Fruit fly (Drosophila melanogaster) whole organism, adult: ENCODE results near the gene gammaSnap2.

Experiments
- CG11617 ChIP-seq: fragments of 200-800 bp; sonication (Bioruptor generic); optimal IDR thresholded peaks from 2 replicates; lab custom pipeline; 2017; ENCODE audit warnings: mild to moderate bottlenecking, missing biosample characterization, missing genetic modification reagents, missing genetic modification characterization
- CG12768 ChIP-seq: fragments of 200-800 bp; sonication (Bioruptor generic); optimal IDR thresholded peaks from 2 replicates; lab custom pipeline; 2017; ENCODE audit warnings: missing biosample characterization, missing genetic modification characterization, mild to moderate bottlenecking, moderate library complexity, missing genetic modification reagents
- CG14711 ChIP-seq: fragments of 200-800 bp; sonication (Bioruptor generic); optimal IDR thresholded peaks from 2 replicates; lab custom pipeline; 2018; ENCODE audit warnings: missing biosample characterization, mild to moderate bottlenecking, missing genetic modification characterization, moderate library complexity
- CG1620 ChIP-seq: fragments of 200-800 bp; sonication (Bioruptor generic); optimal IDR thresholded peaks from 2 replicates; lab custom pipeline; 2016; ENCODE audit warnings: missing biosample characterization, missing genetic modification characterization
- CG33017 ChIP-seq: fragments of 200-800 bp; sonication (Bioruptor generic); optimal IDR thresholded peaks from 2 replicates; lab custom pipeline; 2018; ENCODE audit warnings: missing biosample characterization, mild to moderate bottlenecking, missing genetic modification characterization, moderate library complexity
- CG5204 ChIP-seq: fragments of 200-800 bp; sonication (Bioruptor generic); optimal IDR thresholded peaks from 2 replicates; lab custom pipeline; 2016; ENCODE audit warnings: missing biosample characterization, missing genetic modification characterization
- CG7045 ChIP-seq: fragments of 200-800 bp; sonication (Bioruptor generic); optimal IDR thresholded peaks from 2 replicates; lab custom pipeline; 2017; ENCODE audit warnings: missing biosample characterization, mild to moderate bottlenecking, missing genetic modification characterization
- CG7101 ChIP-seq: fragments of 200-800 bp; sonication (Bioruptor generic); optimal IDR thresholded peaks from 2 replicates; lab custom pipeline; 2018; ENCODE audit warnings: missing biosample characterization, mild to moderate bottlenecking, missing genetic modification characterization, moderate library complexity
- Clk ChIP-seq: fragments of 200-800 bp; sonication (Bioruptor generic); optimal IDR thresholded peaks from 2 replicates; lab custom pipeline; 2017; ENCODE audit warnings: missing biosample characterization, missing genetic modification characterization
- Crg-1 ChIP-seq: fragments of 200-800 bp; sonication (Bioruptor generic); optimal IDR thresholded peaks from 2 replicates; lab custom pipeline; 2016; ENCODE audit warnings: missing biosample characterization, missing genetic modification characterization
- Hr96 ChIP-seq: fragments of 200-800 bp; sonication (Bioruptor generic); optimal IDR thresholded peaks from 2 replicates; lab custom pipeline; 2016; ENCODE audit warnings: missing biosample characterization, missing genetic modification characterization
- Mnt ChIP-seq: fragments of 200-800 bp; sonication (Bioruptor generic); optimal IDR thresholded peaks from 2 replicates; lab custom pipeline; 2016; ENCODE audit warnings: missing biosample characterization, mild to moderate bottlenecking, missing genetic modification characterization
- bab1 ChIP-seq: fragments of 200-800 bp; sonication (Bioruptor generic); optimal IDR thresholded peaks from 3 replicates; lab custom pipeline; 2019; ENCODE audit warnings: missing biosample characterization, mild to moderate bottlenecking, missing genetic modification characterization, moderate library complexity
- cic ChIP-seq: fragments of 200-800 bp; sonication (Bioruptor generic); optimal IDR thresholded peaks from 2 replicates; lab custom pipeline; 2017; ENCODE audit warnings: missing biosample characterization, mild to moderate bottlenecking, missing genetic modification characterization, moderate library complexity
- cnc ChIP-seq, 2 experiments: fragments of >200 bp; optimal IDR thresholded peaks; 2 replicates each; lab custom pipeline; 2017
- kay ChIP-seq: fragments of 200-800 bp; sonication (Bioruptor generic); peaks from one replicate; lab custom pipeline; 2016; ENCODE audit warnings: missing biosample characterization, missing genetic modification characterization, borderline replicate concordance
- ovo ChIP-seq: fragments of 200-800 bp; sonication (Bioruptor generic); optimal IDR thresholded peaks from 2 replicates; lab custom pipeline; 2016; ENCODE audit warnings: missing biosample characterization, missing genetic modification characterization
- pad ChIP-seq: fragments of 200-800 bp; sonication (Bioruptor generic); optimal IDR thresholded peaks from 3 replicates; lab custom pipeline; 2017; ENCODE audit warnings: missing biosample characterization, missing genetic modification characterization, mild to moderate bottlenecking, moderate library complexity, missing genetic modification reagents
- tj ChIP-seq: fragments of 200-800 bp; sonication (Bioruptor generic); optimal IDR thresholded peaks from 3 replicates; lab custom pipeline; 2017; ENCODE audit warnings: missing biosample characterization, mild to moderate bottlenecking, missing genetic modification characterization, moderate library complexity
- toe ChIP-seq: fragments of 200-800 bp; sonication (Bioruptor generic); optimal IDR thresholded peaks from 2 replicates; lab custom pipeline; 2016; ENCODE audit warnings: missing biosample characterization, missing genetic modification characterization

gammaSnap2 gene

dm6 chr3R:10138900-10139299, 17.7 kb upstream of the gammaSnap2 start:
- TF ChIP-seq CG14711 (tag; lab: Kevin White, UChicago) = no peak
- no peak for TF ChIP-seq Clk
- TF ChIP-seq bab1 (GFP tag; lab: Kevin White, UChicago) = no peak
- TF ChIP-seq CG1620 = no peak
- no peak for TF ChIP-seq CG12768 (GFP tag; lab: Kevin White, UChicago)
- no peak for TF ChIP-seq kay (GFP tag; lab: Kevin White, UChicago)
- no peak for TF ChIP-seq tj
- TF ChIP-seq Mnt (GFP tag; lab: Kevin White, UChicago) = no peak
- no peak for TF ChIP-seq CG11617 (GFP tag; lab: Kevin White, UChicago)
- TF ChIP-seq Crg-1 (GFP tag; lab: Kevin White, UChicago) = no peak

- no peak for TF ChIP-seq ovo (GFP tag; lab: Kevin White, UChicago)
- no peak for TF ChIP-seq pad
- TF ChIP-seq cnc (optimal IDR thresholded peaks at IDR 0.05; lab: Kevin White, UChicago) = no peak
- TF ChIP-seq bab1 (GFP tag; lab: Kevin White, UChicago) = no peak
- TF ChIP-seq CG7045 (GFP tag; lab: Kevin White, UChicago) = no peak
- no peak for TF ChIP-seq CG33017
- TF ChIP-seq toe (GFP tag; lab: Kevin White, UChicago) = no peak
These were observed 16.6 kb upstream of the gammaSnap2 start for dm6 chr3R:10137801-10138200.

dm6 chr3R:10135011-10135410, 13.8 kb upstream of the gammaSnap2 start:
- TF ChIP-seq CG1620 = no peak
- no peak for TF ChIP-seq Clk
- TF ChIP-seq Mnt (GFP tag; lab: Kevin White, UChicago) = no peak
- TF ChIP-seq CG12768 (GFP tag; lab: Kevin White, UChicago) = no peak
- no peak for TF ChIP-seq tj
- TF ChIP-seq pad = no peak
- TF ChIP-seq bab1 (GFP tag; lab: Kevin White, UChicago) = no peak
- no peak for TF ChIP-seq ovo (GFP tag; lab: Kevin White, UChicago)
- TF ChIP-seq kay (GFP tag; lab: Kevin White, UChicago) = no peak
- no peak for TF ChIP-seq CG7045 (GFP tag; lab: Kevin White, UChicago)
- no peak for TF ChIP-seq cnc (optimal IDR thresholded peaks at IDR 0.05; lab: Kevin White, UChicago)
- no peak for TF ChIP-seq cic (GFP tag; lab: Kevin White, UChicago)
- TF ChIP-seq CG14711 (tag; lab: Kevin White, UChicago) = no peak
- TF ChIP-seq Crg-1 (GFP tag; lab: Kevin White, UChicago) = no peak
- no peak for TF ChIP-seq CG7101 (tag; lab: Kevin White, UChicago)
- TF ChIP-seq toe (GFP tag; lab: Kevin White, UChicago) = no peak
- TF ChIP-seq CG5204 (GFP tag; lab: Kevin White, UChicago) = no peak
- TF ChIP-seq CG11617 (GFP tag; lab: Kevin White, UChicago) = no peak
- TF ChIP-seq Hr96 (GFP tag; lab: Kevin White, UChicago) = no peak
- no peak for TF ChIP-seq CG33017

dm6 chr3R:10134341-10134668, 13.1 kb upstream of the gammaSnap2 start:
- peak; percentile 95 for TF ChIP-seq Crg-1 (GFP tag; lab: Kevin White, UChicago)
- TF ChIP-seq cic (GFP tag; lab: Kevin White, UChicago) = peak; percentile 74
- peak; percentile 8 for TF ChIP-seq CG11617 (GFP tag; lab: Kevin White, UChicago)
- peak; percentile 67 for TF ChIP-seq CG5204 (GFP tag; lab: Kevin White, UChicago)
- TF ChIP-seq ovo (GFP tag; lab: Kevin White, UChicago) = peak; percentile 98
- peak; percentile 76 for TF ChIP-seq pad
- TF ChIP-seq CG12768 (GFP tag; lab: Kevin White, UChicago) = peak; percentile 86
- no peak for TF ChIP-seq cnc (optimal IDR thresholded peaks at IDR 0.05; lab: Kevin White, UChicago)
- TF ChIP-seq CG7045 (GFP tag; lab: Kevin White, UChicago) = peak; percentile 50
- peak; percentile 32 for TF ChIP-seq bab1 (GFP tag; lab: Kevin White, UChicago)
- peak; percentile 90 for TF ChIP-seq tj
- no peak for TF ChIP-seq toe (GFP tag; lab: Kevin White, UChicago)
- peak; percentile 59 for TF ChIP-seq CG14711 (tag; lab: Kevin White, UChicago)
- TF ChIP-seq Hr96 (GFP tag; lab: Kevin White, UChicago) = no peak
- TF ChIP-seq kay (GFP tag; lab: Kevin White, UChicago) = no peak
- TF ChIP-seq CG1620 = peak; percentile 94
- TF ChIP-seq Clk = peak; percentile 68
- TF ChIP-seq CG7101 (tag; lab: Kevin White, UChicago) = peak; percentile 85
- TF ChIP-seq CG33017 = peak; percentile 25
- TF ChIP-seq Mnt (GFP tag; lab: Kevin White, UChicago) = peak; percentile 85

- TF ChIP-seq CG7101 (tag; lab: Kevin White, UChicago) (no peak), CG14711 (tag; lab: Kevin White, UChicago) (no peak), pad (peak; percentile 99), toe (GFP tag; lab: Kevin White, UChicago) (no peak), kay (GFP tag; lab: Kevin White, UChicago) (peak; percentile 32), CG33017 (no peak), tj (no peak), bab1 (GFP tag; lab: Kevin White, UChicago) (no peak), Crg-1 (GFP tag; lab: Kevin White, UChicago) (no peak), Mnt (GFP tag; lab: Kevin White, UChicago) (no peak), Clk (no peak), CG7045 (GFP tag; lab: Kevin White, UChicago) (no peak), cnc (optimal IDR thresholded peaks at IDR 0.05; lab: Kevin White, UChicago) (no peak), CG11617 (GFP tag; lab: Kevin White, UChicago) (peak; percentile 1), CG12768 (GFP tag; lab: Kevin White, UChicago) (no peak), ovo (GFP tag; lab: Kevin White, UChicago) (no peak), Hr96 (GFP tag; lab: Kevin White, UChicago) (no peak), cic (GFP tag; lab: Kevin White, UChicago) (no peak)
These were observed 12.5 kb upstream of the gammaSnap2 start for dm6 chr3R:10133419-10134340.
